Fruit fly (Drosophila melanogaster) whole organism, adult: ENCODE data around the gene Cyp303a1.

Experiments
- CG11617 ChIP-seq: fragments of 200-800 bp; sonication (Bioruptor generic); optimal IDR thresholded peaks from 2 replicates; lab custom pipeline; 2017; ENCODE audit warnings: mild to moderate bottlenecking, missing biosample characterization, missing genetic modification reagents, missing genetic modification characterization
- CG12768 ChIP-seq: fragments of 200-800 bp; sonication (Bioruptor generic); optimal IDR thresholded peaks from 2 replicates; lab custom pipeline; 2017; ENCODE audit warnings: missing biosample characterization, missing genetic modification characterization, mild to moderate bottlenecking, moderate library complexity, missing genetic modification reagents
- CG14711 ChIP-seq: fragments of 200-800 bp; sonication (Bioruptor generic); optimal IDR thresholded peaks from 2 replicates; lab custom pipeline; 2018; ENCODE audit warnings: missing biosample characterization, mild to moderate bottlenecking, missing genetic modification characterization, moderate library complexity
- CG1620 ChIP-seq: fragments of 200-800 bp; sonication (Bioruptor generic); optimal IDR thresholded peaks from 2 replicates; lab custom pipeline; 2016; ENCODE audit warnings: missing biosample characterization, missing genetic modification characterization
- CG33017 ChIP-seq: fragments of 200-800 bp; sonication (Bioruptor generic); optimal IDR thresholded peaks from 2 replicates; lab custom pipeline; 2018; ENCODE audit warnings: missing biosample characterization, mild to moderate bottlenecking, missing genetic modification characterization, moderate library complexity
- CG5204 ChIP-seq: fragments of 200-800 bp; sonication (Bioruptor generic); optimal IDR thresholded peaks from 2 replicates; lab custom pipeline; 2016; ENCODE audit warnings: missing biosample characterization, missing genetic modification characterization
- CG7045 ChIP-seq: fragments of 200-800 bp; sonication (Bioruptor generic); optimal IDR thresholded peaks from 2 replicates; lab custom pipeline; 2017; ENCODE audit warnings: missing biosample characterization, mild to moderate bottlenecking, missing genetic modification characterization
- CG7101 ChIP-seq: fragments of 200-800 bp; sonication (Bioruptor generic); optimal IDR thresholded peaks from 2 replicates; lab custom pipeline; 2018; ENCODE audit warnings: missing biosample characterization, mild to moderate bottlenecking, missing genetic modification characterization, moderate library complexity
- Clk ChIP-seq: fragments of 200-800 bp; sonication (Bioruptor generic); optimal IDR thresholded peaks from 2 replicates; lab custom pipeline; 2017; ENCODE audit warnings: missing biosample characterization, missing genetic modification characterization
- Crg-1 ChIP-seq: fragments of 200-800 bp; sonication (Bioruptor generic); optimal IDR thresholded peaks from 2 replicates; lab custom pipeline; 2016; ENCODE audit warnings: missing biosample characterization, missing genetic modification characterization
- Hr96 ChIP-seq: fragments of 200-800 bp; sonication (Bioruptor generic); optimal IDR thresholded peaks from 2 replicates; lab custom pipeline; 2016; ENCODE audit warnings: missing biosample characterization, missing genetic modification characterization
- Mnt ChIP-seq: fragments of 200-800 bp; sonication (Bioruptor generic); optimal IDR thresholded peaks from 2 replicates; lab custom pipeline; 2016; ENCODE audit warnings: missing biosample characterization, mild to moderate bottlenecking, missing genetic modification characterization
- bab1 ChIP-seq: fragments of 200-800 bp; sonication (Bioruptor generic); optimal IDR thresholded peaks from 3 replicates; lab custom pipeline; 2019; ENCODE audit warnings: missing biosample characterization, mild to moderate bottlenecking, missing genetic modification characterization, moderate library complexity
- cic ChIP-seq: fragments of 200-800 bp; sonication (Bioruptor generic); optimal IDR thresholded peaks from 2 replicates; lab custom pipeline; 2017; ENCODE audit warnings: missing biosample characterization, mild to moderate bottlenecking, missing genetic modification characterization, moderate library complexity
- cnc ChIP-seq, 2 experiments: fragments of >200 bp; optimal IDR thresholded peaks; 2 replicates each; lab custom pipeline; 2017
- kay ChIP-seq: fragments of 200-800 bp; sonication (Bioruptor generic); peaks from one replicate; lab custom pipeline; 2016; ENCODE audit warnings: missing biosample characterization, missing genetic modification characterization, borderline replicate concordance
- ovo ChIP-seq: fragments of 200-800 bp; sonication (Bioruptor generic); optimal IDR thresholded peaks from 2 replicates; lab custom pipeline; 2016; ENCODE audit warnings: missing biosample characterization, missing genetic modification characterization
- pad ChIP-seq: fragments of 200-800 bp; sonication (Bioruptor generic); optimal IDR thresholded peaks from 3 replicates; lab custom pipeline; 2017; ENCODE audit warnings: missing biosample characterization, missing genetic modification characterization, mild to moderate bottlenecking, moderate library complexity, missing genetic modification reagents
- tj ChIP-seq: fragments of 200-800 bp; sonication (Bioruptor generic); optimal IDR thresholded peaks from 3 replicates; lab custom pipeline; 2017; ENCODE audit warnings: missing biosample characterization, mild to moderate bottlenecking, missing genetic modification characterization, moderate library complexity
- toe ChIP-seq: fragments of 200-800 bp; sonication (Bioruptor generic); optimal IDR thresholded peaks from 2 replicates; lab custom pipeline; 2016; ENCODE audit warnings: missing biosample characterization, missing genetic modification characterization

Cyp303a1 gene

DNA sequence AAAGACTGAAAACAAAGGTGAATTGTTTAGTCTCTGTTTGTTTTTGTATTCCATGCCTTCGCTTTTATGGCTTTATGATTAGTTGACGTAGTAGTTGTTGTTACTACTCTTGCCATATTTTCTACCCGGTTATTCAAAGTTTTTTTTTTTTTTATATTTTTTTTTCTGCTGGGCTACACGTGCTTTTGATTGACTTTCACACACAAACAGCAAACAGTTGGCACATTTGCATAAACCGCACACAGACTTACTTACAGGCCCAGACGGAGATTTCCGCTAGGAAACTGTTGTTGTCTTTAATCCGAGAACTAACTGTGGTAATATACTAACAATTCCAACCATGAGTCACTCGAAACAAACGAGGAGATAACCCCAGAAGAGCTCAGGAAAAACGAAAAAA, 21.9 kb downstream of the Cyp303a1 start:
- TF ChIP-seq cnc (optimal IDR thresholded peaks at IDR 0.05; lab: Kevin White, UChicago) (no peak), tj (GFP tag; lab: Kevin White, UChicago) (no peak), CG7045 (no peak), kay (GFP tag; lab: Kevin White, UChicago) (peak; percentile 98), CG33017 (no peak), Mnt (GFP tag; lab: Kevin White, UChicago) (peak; percentile 61), toe (GFP tag; lab: Kevin White, UChicago) (no peak), CG5204 (GFP tag; lab: Kevin White, UChicago) (no peak), CG11617 (GFP tag; lab: Kevin White, UChicago) (no peak), CG12768 (GFP tag; lab: Kevin White, UChicago) (peak; percentile 3), ovo (GFP tag; lab: Kevin White, UChicago) (peak; percentile 40), cic (GFP tag; lab: Kevin White, UChicago) (peak; percentile 76)

DNA sequence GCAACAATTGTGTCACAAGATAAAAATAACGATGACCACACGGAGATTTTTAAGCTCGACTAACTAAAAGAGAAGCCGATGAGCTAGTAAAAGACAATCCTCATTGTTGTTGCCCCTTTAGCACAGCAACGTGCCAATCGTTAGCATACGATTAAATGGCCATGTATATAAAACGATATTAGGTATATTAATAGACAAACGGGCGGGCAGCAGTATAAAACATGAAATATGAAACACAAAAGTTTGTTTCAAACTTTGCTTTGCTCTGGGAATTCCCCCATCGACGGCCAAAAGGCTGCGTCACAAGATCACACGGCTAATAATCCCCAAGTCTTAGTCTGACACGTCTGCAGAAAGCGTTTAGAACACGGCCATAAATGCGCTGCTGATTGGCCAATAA, 22.4 kb downstream of the Cyp303a1 start:
- TF ChIP-seq CG7101 (tag; lab: Kevin White, UChicago) (no peak), CG33017 (no peak), cnc (optimal IDR thresholded peaks at IDR 0.05; lab: Kevin White, UChicago) (no peak), Mnt (GFP tag; lab: Kevin White, UChicago) (no peak), CG11617 (GFP tag; lab: Kevin White, UChicago) (no peak), CG14711 (no peak), toe (GFP tag; lab: Kevin White, UChicago) (no peak), CG12768 (GFP tag; lab: Kevin White, UChicago) (no peak), bab1 (GFP tag; lab: Kevin White, UChicago) (no peak), Hr96 (GFP tag; lab: Kevin White, UChicago) (no peak), CG5204 (GFP tag; lab: Kevin White, UChicago) (no peak), Clk (GFP tag; lab: Kevin White, UChicago) (no peak), Crg-1 (no peak)

DNA sequence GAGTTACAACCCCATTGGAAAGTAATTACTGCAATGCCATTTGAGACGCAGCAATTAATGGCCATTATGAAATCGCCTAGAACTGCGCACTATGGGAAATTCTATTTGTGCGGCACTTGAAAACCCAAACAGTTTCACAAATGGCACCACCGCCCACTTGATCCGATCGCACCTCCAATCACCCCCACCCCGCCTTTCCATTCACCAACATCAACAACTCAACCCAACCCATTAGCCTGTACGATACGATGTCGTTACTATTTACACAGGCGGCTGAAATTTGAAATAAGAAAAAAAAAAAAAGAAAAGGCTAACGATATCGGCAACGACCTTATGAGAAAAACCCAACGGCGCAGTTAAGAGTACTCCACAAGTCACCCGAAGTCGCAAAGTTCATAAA, 23.1 kb downstream of the Cyp303a1 start:
- no peak for TF ChIP-seq bab1 (GFP tag; lab: Kevin White, UChicago)
- TF ChIP-seq CG7101 (tag; lab: Kevin White, UChicago): no peak
- TF ChIP-seq Crg-1: no peak
- peak; percentile 5 for TF ChIP-seq kay (GFP tag; lab: Kevin White, UChicago)
- TF ChIP-seq CG33017: no peak
- no peak for TF ChIP-seq CG14711
- TF ChIP-seq Clk (GFP tag; lab: Kevin White, UChicago): no peak
- TF ChIP-seq tj (GFP tag; lab: Kevin White, UChicago): no peak
- no peak for TF ChIP-seq Mnt (GFP tag; lab: Kevin White, UChicago)
- TF ChIP-seq CG1620 (GFP tag; lab: Kevin White, UChicago): no peak
- TF ChIP-seq CG11617 (GFP tag; lab: Kevin White, UChicago): no peak
- no peak for TF ChIP-seq cnc (optimal IDR thresholded peaks at IDR 0.05; lab: Kevin White, UChicago)
- peak; percentile 20 for TF ChIP-seq ovo (GFP tag; lab: Kevin White, UChicago)
- TF ChIP-seq CG12768 (GFP tag; lab: Kevin White, UChicago): peak; percentile 60
- TF ChIP-seq cic (GFP tag; lab: Kevin White, UChicago): peak; percentile 85
- TF ChIP-seq pad: no peak
- no peak for TF ChIP-seq toe (GFP tag; lab: Kevin White, UChicago)
- TF ChIP-seq CG5204 (GFP tag; lab: Kevin White, UChicago): no peak
- peak; percentile 4 for TF ChIP-seq CG7045
- no peak for TF ChIP-seq Hr96 (GFP tag; lab: Kevin White, UChicago)

DNA sequence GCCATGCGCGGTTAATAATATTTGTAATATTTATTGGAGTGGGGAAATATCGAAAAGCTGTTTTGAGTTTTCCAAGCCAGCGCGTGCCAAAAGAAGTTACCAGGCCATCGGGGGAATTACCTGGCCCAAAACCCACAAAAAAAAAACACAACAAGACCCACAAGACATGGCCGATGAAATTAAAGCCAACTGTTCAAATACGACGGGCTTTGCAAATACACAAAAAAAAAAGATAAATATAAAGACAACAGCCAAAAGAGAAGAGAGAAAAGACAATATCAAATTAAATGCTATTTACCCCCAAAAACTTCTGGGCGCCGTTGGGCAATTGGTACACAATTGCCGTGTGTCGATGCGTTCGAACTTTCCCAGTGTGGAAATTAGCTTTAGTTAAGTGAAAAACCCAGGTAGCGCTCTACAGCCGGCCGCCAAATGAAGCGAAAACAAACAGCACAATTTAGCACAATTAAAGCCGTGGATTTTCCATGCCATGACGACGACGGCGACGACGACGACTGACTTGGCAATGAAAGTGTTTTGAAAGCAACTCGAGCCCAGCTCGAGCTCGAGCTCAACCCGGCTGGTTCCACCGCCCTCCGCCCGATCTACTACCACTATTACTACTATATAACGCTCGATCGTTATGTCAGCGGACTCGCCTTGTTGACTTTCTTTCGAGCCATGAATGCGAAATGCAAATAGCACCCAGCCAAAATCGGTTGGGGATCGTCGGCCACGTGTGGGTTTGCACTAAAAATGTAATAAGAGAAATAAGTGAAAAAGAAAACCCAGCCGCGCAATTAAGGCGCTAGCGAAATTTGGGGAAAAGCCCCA, 24.0 kb downstream of the Cyp303a1 start:
- TF ChIP-seq Clk (GFP tag; lab: Kevin White, UChicago): no peak
- no peak for TF ChIP-seq toe (GFP tag; lab: Kevin White, UChicago)
- no peak for TF ChIP-seq CG11617 (GFP tag; lab: Kevin White, UChicago)
- no peak for TF ChIP-seq cnc (optimal IDR thresholded peaks at IDR 0.05; lab: Kevin White, UChicago)
- peak; percentile 72 for TF ChIP-seq tj (GFP tag; lab: Kevin White, UChicago)
- peak; percentile 46 for TF ChIP-seq Mnt (GFP tag; lab: Kevin White, UChicago)
- peak; percentile 71 for TF ChIP-seq Crg-1
- no peak for TF ChIP-seq Hr96 (GFP tag; lab: Kevin White, UChicago)
- peak; percentile 41 for TF ChIP-seq CG1620 (GFP tag; lab: Kevin White, UChicago)
- peak; percentile 26 for TF ChIP-seq cic (GFP tag; lab: Kevin White, UChicago)
- peak; percentile 34 for TF ChIP-seq CG12768 (GFP tag; lab: Kevin White, UChicago)
- peak; percentile 27 for TF ChIP-seq ovo (GFP tag; lab: Kevin White, UChicago)
- no peak for TF ChIP-seq bab1 (GFP tag; lab: Kevin White, UChicago)
- peak; percentile 9 for TF ChIP-seq CG7045
- no peak for TF ChIP-seq pad
- TF ChIP-seq CG33017: no peak
- no peak for TF ChIP-seq CG5204 (GFP tag; lab: Kevin White, UChicago)
- TF ChIP-seq CG7101 (tag; lab: Kevin White, UChicago): peak; percentile 7
- peak; percentile 70 for TF ChIP-seq kay (GFP tag; lab: Kevin White, UChicago)
- no peak for TF ChIP-seq CG14711

DNA sequence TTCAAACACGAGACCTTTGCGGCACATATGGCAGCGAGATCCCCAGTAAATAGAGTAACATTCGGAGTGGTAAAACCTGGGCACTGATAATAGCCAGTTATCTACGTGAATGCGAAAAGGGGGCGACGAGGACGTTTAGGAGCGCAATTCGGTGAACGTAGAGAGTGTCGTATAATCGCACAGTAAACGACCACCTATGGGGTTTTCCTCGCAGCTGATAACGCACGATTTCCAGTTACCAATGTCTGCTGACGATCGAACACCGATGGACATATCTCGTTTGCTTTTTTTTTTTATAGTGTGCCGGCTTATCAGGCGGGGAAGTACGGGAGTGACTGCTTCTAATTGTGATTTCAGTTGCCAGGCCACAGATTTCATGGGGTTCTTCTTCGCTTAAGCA, 25.8 kb downstream of the Cyp303a1 start:
- TF ChIP-seq tj (GFP tag; lab: Kevin White, UChicago) (peak; percentile 22), CG7101 (tag; lab: Kevin White, UChicago) (no peak), CG12768 (GFP tag; lab: Kevin White, UChicago) (peak; percentile 52), CG7045 (peak; percentile 20), ovo (GFP tag; lab: Kevin White, UChicago) (no peak), CG5204 (GFP tag; lab: Kevin White, UChicago) (no peak), CG11617 (GFP tag; lab: Kevin White, UChicago) (no peak), toe (GFP tag; lab: Kevin White, UChicago) (no peak), pad (peak; percentile 14), cic (GFP tag; lab: Kevin White, UChicago) (peak; percentile 88), CG33017 (peak; percentile 36), kay (GFP tag; lab: Kevin White, UChicago) (peak; percentile 82), Clk (GFP tag; lab: Kevin White, UChicago) (peak; percentile 32), Mnt (GFP tag; lab: Kevin White, UChicago) (peak; percentile 45)
